Fruit fly (Drosophila melanogaster) whole organism, embryonic: ENCODE data around the gene Kap3.

ENCODE experiments used
- Hr78 ChIP-seq, 2 experiments: fragments of 200-800 bp in 1 of 2; fragments of >200 bp in 1 of 2; sonication (Bioruptor generic) in 1 of 2; optimal IDR thresholded peaks; 2 replicates each; lab custom pipeline; 2017 to 2019; ENCODE audit warnings: missing biosample characterization in 2 of 2, missing genetic modification characterization in 2 of 2, mild to moderate bottlenecking in 1 of 2, moderate library complexity in 1 of 2
- Mad ChIP-seq: fragments of 200-800 bp; sonication (Bioruptor generic); optimal IDR thresholded peaks from 2 replicates; lab custom pipeline; 2016; ENCODE audit warnings: missing biosample characterization, missing genetic modification characterization
- mld ChIP-seq: fragments of 200-800 bp; sonication (Bioruptor generic); IDR thresholded peaks from 3 replicates; pipeline ENCODE4 v1.3.6; 2022; ENCODE audit warnings: missing biosample characterization, missing genetic modification characterization; ENCODE audit not compliant: partially characterized antibody
- vvl ChIP-seq: fragments of 200-800 bp; sonication (Bioruptor generic); IDR thresholded peaks from 2 replicates; pipeline ENCODE4 v1.3.6; 2022; ENCODE audit warnings: missing biosample characterization, missing genetic modification characterization

- TF ChIP-seq Mad (GFP tag; lab: Kevin White, UChicago) (no peak), vvl (GFP tag; lab: Robert Waterston, UW) (no peak), Hr78 (GFP tag; optimal IDR thresholded peaks at IDR 0.05; lab: Kevin White, UChicago) (no peak), mld (GFP tag; lab: Robert Waterston, UW) (no peak)
Observed at dm6 chrX:11293567-11293966, 46.3 kb downstream of the Kap3 start.
